Fruit fly (Drosophila melanogaster) whole organism, prepupa: ENCODE results near the gene LpR2.

Experiments
- Blimp-1 ChIP-seq: fragments of 200-800 bp; sonication (Bioruptor generic); optimal IDR thresholded peaks from 3 replicates; lab custom pipeline; 2017; ENCODE audit warnings: missing biosample characterization, missing genetic modification characterization, mild to moderate bottlenecking, moderate library complexity, missing genetic modification reagents
- CG11294 ChIP-seq: fragments of 200-800 bp; sonication (Bioruptor generic); IDR thresholded peaks from 2 replicates; pipeline ENCODE4 v1.3.6; 2022; ENCODE audit warnings: missing biosample characterization, missing genetic modification characterization
- CG11902 ChIP-seq: fragments of 200-800 bp; sonication (Bioruptor generic); optimal IDR thresholded peaks from 3 replicates; lab custom pipeline; 2016; ENCODE audit warnings: missing biosample characterization, missing genetic modification characterization
- CG15336 ChIP-seq: fragments of 200-800 bp; sonication (Bioruptor generic); IDR thresholded peaks from 2 replicates; pipeline ENCODE4 v1.3.6; 2022; ENCODE audit warnings: missing biosample characterization, missing genetic modification characterization
- CG1621 ChIP-seq: fragments of 200-800 bp; sonication (Bioruptor generic); optimal IDR thresholded peaks from 3 replicates; lab custom pipeline; 2018; ENCODE audit warnings: missing biosample characterization, mild to moderate bottlenecking, missing genetic modification characterization
- CG16779 ChIP-seq: fragments of 200-800 bp; sonication (Bioruptor generic); optimal IDR thresholded peaks from 3 replicates; lab custom pipeline; 2017; ENCODE audit warnings: missing biosample characterization, mild to moderate bottlenecking, missing genetic modification characterization
- CG3032 ChIP-seq: fragments of 200-800 bp; optimal IDR thresholded peaks from 2 replicates; lab custom pipeline; 2019; ENCODE audit warnings: missing biosample characterization, mild to moderate bottlenecking, missing genetic modification characterization, moderate library complexity
- CG31627 ChIP-seq: fragments of 200-800 bp; sonication (Bioruptor generic); optimal IDR thresholded peaks from 3 replicates; lab custom pipeline; 2016; ENCODE audit warnings: missing biosample characterization, missing genetic modification characterization
- CG32006 ChIP-seq: fragments of 200-800 bp; sonication (Bioruptor generic); optimal IDR thresholded peaks from 3 replicates; lab custom pipeline; 2017; ENCODE audit warnings: missing biosample characterization, mild to moderate bottlenecking, missing genetic modification characterization
- CG34406 ChIP-seq: fragments of 200-800 bp; sonication (Bioruptor generic); optimal IDR thresholded peaks from 3 replicates; lab custom pipeline; 2016; ENCODE audit warnings: missing biosample characterization, missing genetic modification characterization
- CG4318 ChIP-seq: fragments of 200-800 bp; sonication (Bioruptor generic); optimal IDR thresholded peaks from 3 replicates; lab custom pipeline; 2017; ENCODE audit warnings: missing biosample characterization, mild to moderate bottlenecking, missing genetic modification characterization
- CG6163 ChIP-seq: fragments of 200-800 bp; sonication (Bioruptor generic); IDR thresholded peaks from 3 replicates; pipeline ENCODE4 v1.3.6; 2022; ENCODE audit warnings: missing biosample characterization, missing genetic modification characterization
- CG6276 ChIP-seq: fragments of 200-800 bp; sonication (Bioruptor generic); optimal IDR thresholded peaks from 2 replicates; lab custom pipeline; 2017; ENCODE audit warnings: missing biosample characterization, mild to moderate bottlenecking, missing genetic modification characterization
- CG6792 ChIP-seq: fragments of 200-800 bp; sonication (Bioruptor generic); optimal IDR thresholded peaks from 3 replicates; lab custom pipeline; 2016; ENCODE audit warnings: missing biosample characterization, missing genetic modification characterization
- CG6808 ChIP-seq: fragments of 200-800 bp; sonication (Bioruptor generic); optimal IDR thresholded peaks from 3 replicates; lab custom pipeline; 2017; ENCODE audit warnings: missing biosample characterization, missing genetic modification characterization, mild to moderate bottlenecking, moderate library complexity, missing genetic modification reagents
- CG6854 ChIP-seq: fragments of 200-800 bp; sonication (Bioruptor generic); optimal IDR thresholded peaks from 2 replicates; lab custom pipeline; 2017; ENCODE audit warnings: missing biosample characterization, mild to moderate bottlenecking, missing genetic modification characterization
- CG7368 ChIP-seq: fragments of 200-800 bp; sonication (Bioruptor generic); optimal IDR thresholded peaks from 3 replicates; lab custom pipeline; 2016; ENCODE audit warnings: missing biosample characterization, missing genetic modification characterization
- CG8119 ChIP-seq: fragments of 200-800 bp; sonication (Bioruptor generic); IDR thresholded peaks from 3 replicates; pipeline ENCODE4 v1.3.6; 2022; ENCODE audit warnings: missing biosample characterization, missing genetic modification characterization
- CG8319 ChIP-seq: fragments of 200-800 bp; sonication (Bioruptor generic); optimal IDR thresholded peaks from 3 replicates; lab custom pipeline; 2016; ENCODE audit warnings: missing biosample characterization, missing genetic modification characterization
- CG8632 ChIP-seq: fragments of 200-800 bp; sonication (Bioruptor generic); optimal IDR thresholded peaks from 3 replicates; lab custom pipeline; 2016; ENCODE audit warnings: missing biosample characterization, missing genetic modification characterization
- Eip78C ChIP-seq: fragments of 200-800 bp; sonication (Bioruptor generic); peaks from one replicate; lab custom pipeline; 2016; ENCODE audit warnings: missing biosample characterization, missing genetic modification characterization
- Eip93F ChIP-seq: fragments of 200-800 bp; sonication (Bioruptor generic); optimal IDR thresholded peaks from 2 replicates; lab custom pipeline; 2016; ENCODE audit warnings: missing biosample characterization, mild to moderate bottlenecking, missing genetic modification characterization
- Ets21C ChIP-seq: fragments of 200-800 bp; sonication (Bioruptor generic); optimal IDR thresholded peaks from 3 replicates; lab custom pipeline; 2016; ENCODE audit warnings: missing biosample characterization, missing genetic modification characterization
- Gug ChIP-seq: fragments of 200-800 bp; sonication (Bioruptor generic); IDR thresholded peaks from 2 replicates; pipeline ENCODE4 v1.3.6; 2022; ENCODE audit warnings: missing biosample characterization, missing genetic modification characterization
- Hr38 ChIP-seq: sonication (Bioruptor generic); optimal IDR thresholded peaks from 2 replicates; lab custom pipeline; 2016; ENCODE audit warnings: missing biosample characterization, missing genetic modification characterization
- Hr4 ChIP-seq: fragments of 200-800 bp; sonication (Bioruptor generic); optimal IDR thresholded peaks from 3 replicates; lab custom pipeline; 2016; ENCODE audit warnings: missing biosample characterization, missing genetic modification characterization
- Lpt ChIP-seq: fragments of 200-800 bp; sonication (Bioruptor generic); optimal IDR thresholded peaks from 3 replicates; lab custom pipeline; 2016; ENCODE audit warnings: missing biosample characterization, missing genetic modification characterization
- Met ChIP-seq: fragments of 200-800 bp; sonication (Bioruptor generic); optimal IDR thresholded peaks from 3 replicates; lab custom pipeline; 2016; ENCODE audit warnings: missing biosample characterization, missing genetic modification characterization
- OdsH ChIP-seq: fragments of 200-800 bp; sonication (Bioruptor generic); optimal IDR thresholded peaks from 3 replicates; lab custom pipeline; 2016; ENCODE audit warnings: missing biosample characterization, missing genetic modification characterization
- Smox ChIP-seq: fragments of 200-800 bp; sonication (Bioruptor generic); optimal IDR thresholded peaks from 3 replicates; lab custom pipeline; 2016; ENCODE audit warnings: missing biosample characterization, missing genetic modification characterization
- Sox102F ChIP-seq: fragments of 200-800 bp; sonication (Bioruptor generic); optimal IDR thresholded peaks from 2 replicates; lab custom pipeline; 2016; ENCODE audit warnings: missing biosample characterization, mild to moderate bottlenecking, missing genetic modification characterization
- Sox14 ChIP-seq: fragments of 200-800 bp; sonication (Bioruptor generic); optimal IDR thresholded peaks from 3 replicates; lab custom pipeline; 2016; ENCODE audit warnings: missing biosample characterization, missing genetic modification characterization
- Sox15 ChIP-seq: fragments of 200-800 bp; sonication (Bioruptor generic); optimal IDR thresholded peaks from 3 replicates; lab custom pipeline; 2016; ENCODE audit warnings: missing biosample characterization, missing genetic modification characterization
- acj6 ChIP-seq: fragments of 200-800 bp; sonication (Bioruptor generic); optimal IDR thresholded peaks from 3 replicates; lab custom pipeline; 2016; ENCODE audit warnings: missing biosample characterization, missing genetic modification characterization
- cyc ChIP-seq: fragments of 200-800 bp; sonication (Bioruptor generic); optimal IDR thresholded peaks from 3 replicates; lab custom pipeline; 2016; ENCODE audit warnings: missing biosample characterization, missing genetic modification characterization
- dac ChIP-seq: fragments of 200-800 bp; sonication (Bioruptor generic); optimal IDR thresholded peaks from 2 replicates; lab custom pipeline; 2017; ENCODE audit warnings: missing biosample characterization, mild to moderate bottlenecking, missing genetic modification characterization
- dsx ChIP-seq: fragments of 200-800 bp; optimal IDR thresholded peaks from 3 replicates; lab custom pipeline; 2019; ENCODE audit warnings: missing biosample characterization, mild to moderate bottlenecking, missing genetic modification characterization, moderate library complexity; ENCODE audit not compliant: poor library complexity, severe bottlenecking
- eg ChIP-seq: fragments of 200-800 bp; sonication (Bioruptor generic); IDR thresholded peaks from 3 replicates; pipeline ENCODE4 v1.3.6; 2022; ENCODE audit warnings: missing biosample characterization, missing genetic modification characterization
- esn ChIP-seq: fragments of 200-800 bp; sonication (Bioruptor generic); optimal IDR thresholded peaks from 2 replicates; lab custom pipeline; 2016; ENCODE audit warnings: missing biosample characterization, mild to moderate bottlenecking, missing genetic modification characterization, moderate library complexity
- fd59A ChIP-seq: fragments of 200-800 bp; sonication (Bioruptor generic); optimal IDR thresholded peaks from 2 replicates; lab custom pipeline; 2017; ENCODE audit warnings: missing biosample characterization, mild to moderate bottlenecking, missing genetic modification characterization, missing genetic modification reagents
- fd85E ChIP-seq: fragments of 200-800 bp; sonication (Bioruptor generic); optimal IDR thresholded peaks from 3 replicates; lab custom pipeline; 2016; ENCODE audit warnings: missing biosample characterization, missing genetic modification characterization
- lz ChIP-seq: fragments of 200-800 bp; sonication (Bioruptor generic); optimal IDR thresholded peaks from 3 replicates; lab custom pipeline; 2016; ENCODE audit warnings: missing biosample characterization, missing genetic modification characterization
- net ChIP-seq: fragments of 200-800 bp; sonication (Bioruptor generic); optimal IDR thresholded peaks from 3 replicates; lab custom pipeline; 2016; ENCODE audit warnings: missing biosample characterization, missing genetic modification characterization
- pdm3 ChIP-seq: fragments of 200-800 bp; sonication (Bioruptor generic); optimal IDR thresholded peaks from 3 replicates; lab custom pipeline; 2016; ENCODE audit warnings: missing biosample characterization, missing genetic modification characterization
- salr ChIP-seq, 2 experiments: fragments of 200-800 bp; sonication (Bioruptor generic); optimal IDR thresholded peaks; 3 replicates each; lab custom pipeline; 2016 to 2018; ENCODE audit warnings: missing biosample characterization in 2 of 2, missing genetic modification characterization in 2 of 2, mild to moderate bottlenecking in 1 of 2
- spab ChIP-seq: fragments of 200-800 bp; sonication (Bioruptor generic); optimal IDR thresholded peaks from 2 replicates; lab custom pipeline; 2017; ENCODE audit warnings: missing biosample characterization, mild to moderate bottlenecking, missing genetic modification characterization, missing genetic modification reagents
- ss ChIP-seq, 2 experiments: fragments of 200-800 bp; sonication (Bioruptor generic); optimal IDR thresholded peaks; 2 replicates in 1 of 2; 3 replicates in 1 of 2; lab custom pipeline; 2017 to 2018; ENCODE audit warnings: mild to moderate bottlenecking in 2 of 2, missing biosample characterization in 2 of 2, missing genetic modification characterization in 2 of 2, moderate library complexity in 1 of 2
- svp ChIP-seq: fragments of 200-800 bp; sonication (Bioruptor generic); peaks from one replicate; lab custom pipeline; 2016; ENCODE audit warnings: missing biosample characterization, missing genetic modification characterization
- topi ChIP-seq: fragments of 200-800 bp; sonication (Bioruptor generic); optimal IDR thresholded peaks from 3 replicates; lab custom pipeline; 2016; ENCODE audit warnings: missing biosample characterization, missing genetic modification characterization
- vri ChIP-seq: fragments of 200-800 bp; sonication (Bioruptor generic); optimal IDR thresholded peaks from 3 replicates; lab custom pipeline; 2016; ENCODE audit warnings: missing biosample characterization, mild to moderate bottlenecking, missing genetic modification characterization

Gene LpR2

DNA sequence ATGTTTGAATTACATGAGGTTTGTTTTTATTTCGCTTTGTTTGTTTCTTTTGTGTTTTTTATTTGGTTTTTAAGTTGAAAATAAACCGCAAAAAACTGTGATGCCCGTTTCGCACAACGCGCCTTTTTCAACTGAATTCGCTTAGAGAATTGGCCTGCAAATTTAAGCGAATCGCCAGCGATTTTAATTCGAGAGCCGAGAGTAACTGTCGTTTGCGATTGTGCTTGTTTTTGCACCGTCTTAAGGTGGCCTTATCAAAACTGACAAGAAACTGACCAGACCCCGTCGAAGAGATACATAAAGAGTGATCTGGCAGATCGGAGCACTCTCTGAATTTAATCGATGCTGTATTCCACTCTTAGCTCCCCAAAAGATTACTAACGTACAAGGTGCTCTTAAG, 19.9 kb upstream of the LpR2 start (continued):
- TF ChIP-seq CG11902 (no peak), CG6854 (no peak), net (GFP tag; lab: Kevin White, UChicago) (no peak), CG3032 (no peak), Ets21C (GFP tag; lab: Kevin White, UChicago) (no peak), svp (GFP tag; lab: Kevin White, UChicago) (peak; percentile 43), salr (GFP tag; optimal IDR thresholded peaks at IDR 0.05; lab: Kevin White, UChicago) (no peak), fd59A (GFP tag; lab: Kevin White, UChicago) (no peak), Hr38 (no peak), Hr4 (GFP tag; lab: Kevin White, UChicago) (no peak), CG34406 (no peak), Lpt (no peak), Eip78C (no peak), Eip93F (GFP tag; lab: Kevin White, UChicago) (no peak), topi (GFP tag; lab: Kevin White, UChicago) (no peak), CG6276 (GFP tag; lab: Kevin White, UChicago) (peak; percentile 42), Sox102F (GFP tag; lab: Kevin White, UChicago) (no peak), esn (GFP tag; lab: Kevin White, UChicago) (no peak), CG4318 (GFP tag; lab: Kevin White, UChicago) (no peak)

DNA sequence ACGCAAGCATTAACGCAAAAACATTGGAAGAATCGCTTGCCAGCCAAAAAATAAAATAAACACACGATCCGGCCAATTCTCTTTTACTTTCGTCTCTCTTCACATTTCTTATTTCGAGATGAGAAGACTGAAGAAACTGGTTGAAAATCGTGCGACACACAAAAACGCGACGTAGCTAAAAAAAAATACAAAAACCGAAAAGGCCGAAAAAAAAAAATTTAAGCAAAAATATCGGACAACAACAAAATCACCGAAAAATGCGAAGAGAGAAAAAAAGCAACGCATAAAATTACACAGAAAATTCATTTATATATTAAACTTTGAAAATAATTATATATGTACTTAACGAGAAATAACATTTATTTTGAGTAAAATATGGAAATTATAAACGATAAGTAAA, 19.2 kb upstream of the LpR2 start:
- TF ChIP-seq fd59A (GFP tag; lab: Kevin White, UChicago) (no peak), vri (peak; percentile 8), Blimp-1 (GFP tag; lab: Kevin White, UChicago) (no peak), fd85E (GFP tag; lab: Kevin White, UChicago) (no peak), CG32006 (GFP tag; lab: Kevin White, UChicago) (no peak), CG11294 (GFP tag; lab: Robert Waterston, UW) (no peak), CG3032 (no peak), CG6276 (GFP tag; lab: Kevin White, UChicago) (peak; percentile 50), ss (GFP tag; optimal IDR thresholded peaks at IDR 0.05; lab: Kevin White, UChicago) (no peak), lz (no peak), Gug (GFP tag; lab: Robert Waterston, UW) (no peak), Sox15 (GFP tag; lab: Kevin White, UChicago) (no peak), esn (GFP tag; lab: Kevin White, UChicago) (no peak), CG7368 (GFP tag; lab: Kevin White, UChicago) (no peak), CG31627 (GFP tag; lab: Kevin White, UChicago) (no peak), Sox14 (GFP tag; lab: Kevin White, UChicago) (no peak), CG8632 (peak; percentile 60), OdsH (GFP tag; lab: Kevin White, UChicago) (no peak), topi (GFP tag; lab: Kevin White, UChicago) (no peak), salr (GFP tag; optimal IDR thresholded peaks at IDR 0.05; lab: Kevin White, UChicago) (no peak), CG6163 (GFP tag; lab: Robert Waterston, UW) (no peak), net (GFP tag; lab: Kevin White, UChicago) (peak; percentile 52), CG8119 (peak; percentile 49; the same call in 2 of the 3 replicates), Smox (GFP tag; lab: Kevin White, UChicago) (no peak), svp (GFP tag; lab: Kevin White, UChicago) (no peak), CG34406 (peak; percentile 38), CG15336 (peak; percentile 36; the same call in 1 of the 2 replicates), acj6 (peak; percentile 20), CG6808 (GFP tag; lab: Kevin White, UChicago) (no peak), CG1621 (tag; lab: Kevin White, UChicago) (no peak), dac (GFP tag; lab: Kevin White, UChicago) (no peak), pdm3 (peak; percentile 28), Eip93F (GFP tag; lab: Kevin White, UChicago) (no peak), CG16779 (tag; lab: Kevin White, UChicago) (no peak), Met (no peak), Hr4 (GFP tag; lab: Kevin White, UChicago) (no peak), CG11902 (no peak), CG8319 (GFP tag; lab: Kevin White, UChicago) (no peak), CG6792 (GFP tag; lab: Kevin White, UChicago) (no peak), Eip78C (peak; percentile 41), cyc (GFP tag; lab: Kevin White, UChicago) (no peak), eg (GFP tag; lab: Robert Waterston, UW) (peak; percentile 76), dsx (GFP tag; lab: Kevin White, UChicago) (no peak), spab (GFP tag; lab: Kevin White, UChicago) (no peak)
